Fruit fly (Drosophila melanogaster): ENCODE results near the gene Arr1.

dm6 chr2L:18091705-18092104, 13.6 kb downstream of the Arr1 start:
- TF ChIP-seq Ets21C (GFP tag; optimal IDR thresholded peaks at IDR 0.05), result no peak
- TF ChIP-seq CG6854 (GFP tag; optimal IDR thresholded peaks at IDR 0.05), result no peak
